Worm (Caenorhabditis elegans) whole organism, late embryonic: ENCODE measurements around the gene skr-14.

Experiments
- ceh-31 ChIP-seq: sonication (generic microtip); optimal IDR thresholded peaks from 2 replicates; lab custom pipeline; 2016; ENCODE audit warnings: missing genetic modification characterization, missing compliant biosample characterization
- gmeb-2 ChIP-seq: sonication (generic microtip); optimal IDR thresholded peaks from 2 replicates; lab custom pipeline; 2016; ENCODE audit warnings: missing genetic modification characterization, inconsistent platforms, missing compliant biosample characterization
- pag-3 ChIP-seq: sonication (generic microtip); optimal IDR thresholded peaks from 2 replicates; lab custom pipeline; 2016; ENCODE audit warnings: missing compliant biosample characterization, missing genetic modification characterization, borderline replicate concordance

- TF ChIP-seq pag-3 (tag; lab: Kevin White, UChicago) (no peak), ceh-31 (no peak), gmeb-2 (tag; lab: Kevin White, UChicago) (no peak)
Measured at ce11 chrV:4398884-4399283, 22.5 kb downstream of the skr-14 start.
